Fruit fly (Drosophila melanogaster) S2 (cell line): ENCODE measurements around the gene CG43218.

Experiments used
- CG8478 ChIP-seq: fragments of >200 bp; optimal IDR thresholded peaks from 2 replicates; lab custom pipeline; 2018
- CTCF ChIP-seq, 2 experiments: fragments of >200 bp; optimal IDR thresholded peaks; 2 replicates each; lab custom pipeline; 2018

dm6 chr3L:21239999-21240509, 17.8 kb upstream of the CG43218 start:
- TF ChIP-seq CTCF (optimal IDR thresholded peaks at IDR 0.05; lab: Kevin White, UChicago), result no peak
- TF ChIP-seq CG8478 (lab: Kevin White, UChicago), result no peak
